Fruit fly (Drosophila melanogaster): ENCODE results near the gene rdo.
A peak's percentile ranks its signal among the peaks of the same experiment; 100 is the strongest.

rdo gene

dm6 chr2L:18119643-18120042 is 107.5 kb downstream of the rdo start, which contains the start of gene CG5758 (continued):
- TF ChIP-seq CG8119 (GFP tag; IDR thresholded peaks at IDR 0.05) (peak; percentile 16; the same call in 1 of the 3 replicates), spab (GFP tag; optimal IDR thresholded peaks at IDR 0.05) (no peak), CG10631 (GFP tag; optimal IDR thresholded peaks at IDR 0.05) (peak; percentile 3), CG8319 (GFP tag; optimal IDR thresholded peaks at IDR 0.05) (peak; percentile 1), CG8632 (GFP tag; optimal IDR thresholded peaks at IDR 0.05) (no peak), dac (GFP tag; optimal IDR thresholded peaks at IDR 0.05) (no peak), fd59A (GFP tag; optimal IDR thresholded peaks at IDR 0.05) (no peak)

Data from whole organism, prepupa.